Worm (Caenorhabditis elegans): ENCODE data around the gene sgcb-1.
"Not testable (repeated sequence)": the region's sequence is repeated elsewhere in the genome, so short reads cannot be mapped to it uniquely, and the experiment has no call there.

ce11 chrII:312110-312509, 14.0 kb upstream of the sgcb-1 start, which contains the start of gene mps-2:
- TF ChIP-seq cog-1 (tag; optimal IDR thresholded peaks at IDR 0.05); T22C8.4 (GFP tag; IDR thresholded peaks at IDR 0.05); med-1 (GFP tag; optimal IDR thresholded peaks at IDR 0.05; ENCODE audit: insufficient read depth); ztf-29 (GFP tag; IDR thresholded peaks at IDR 0.05); ztf-23 (GFP tag; IDR thresholded peaks at IDR 0.05); flt-1 (GFP tag; IDR thresholded peaks at IDR 0.05); tab-1 (GFP tag; IDR thresholded peaks at IDR 0.05); ref-1 (GFP tag; conservative IDR thresholded peaks at IDR 0.05); klf-2 (GFP tag; conservative IDR thresholded peaks at IDR 0.05): not testable (repeated sequence)
